Worm (Caenorhabditis elegans) whole organism, L3 larva: ENCODE results near the gene dhs-13.

ENCODE experiments used
- ZK546.5 ChIP-seq: sonication (generic microtip); optimal IDR thresholded peaks from 2 replicates; lab custom pipeline; 2017; ENCODE audit warnings: missing biosample characterization, missing genetic modification characterization
- snpc-4 ChIP-seq: fragments of 150-350 bp; optimal IDR thresholded peaks from 2 replicates; lab custom pipeline; 2014; ENCODE audit warnings: missing biosample characterization, missing genetic modification characterization

DNA sequence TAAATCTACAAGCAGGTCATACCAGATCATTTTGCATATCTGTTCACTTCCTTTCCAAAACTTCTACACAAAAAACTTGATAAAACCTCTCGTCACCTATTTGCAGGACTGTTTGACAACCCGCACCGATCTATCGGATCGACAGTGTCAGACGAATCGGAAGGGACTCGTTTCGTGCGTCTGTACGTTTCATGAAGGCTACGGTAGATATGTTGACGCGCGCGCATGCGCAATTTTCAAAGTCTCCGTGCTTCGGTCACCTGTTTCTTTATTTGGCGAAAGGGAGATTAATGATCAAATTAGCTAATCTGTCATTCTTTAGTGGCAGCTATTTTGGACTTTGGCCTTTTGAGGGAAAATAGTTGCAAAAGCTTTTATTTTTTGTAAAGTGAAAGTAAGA lies 18.0 kb upstream of the dhs-13 start:
- TF ChIP-seq snpc-4 (tag; lab: Kevin White, UChicago): no peak
- TF ChIP-seq ZK546.5 (tag; lab: Kevin White, UChicago): no peak
